Worm (Caenorhabditis elegans): ENCODE data around the gene pola-1.

DNA sequence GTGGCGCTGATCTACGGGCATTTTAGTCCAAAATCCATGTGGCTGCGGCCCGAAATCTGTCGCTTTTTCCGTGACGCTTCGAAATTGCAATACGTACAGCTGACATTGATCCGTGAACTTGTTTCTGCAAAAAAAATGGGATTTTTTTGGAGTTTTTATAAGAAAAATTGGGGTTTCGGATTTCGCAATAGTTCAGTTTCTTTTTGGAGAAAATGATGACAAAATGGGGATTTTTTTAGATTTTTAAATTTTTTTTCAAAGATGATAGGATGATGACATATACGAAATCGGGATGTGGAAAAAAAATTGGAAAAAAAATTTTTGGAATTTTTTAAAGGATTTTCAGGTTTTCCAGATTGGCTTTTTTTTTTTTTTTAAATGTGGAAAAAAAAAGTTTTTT is 41.0 kb upstream of the pola-1 start:
- TF ChIP-seq ceh-82 (tag; optimal IDR thresholded peaks at IDR 0.05): no peak
- TF ChIP-seq ztf-4 (tag; optimal IDR thresholded peaks at IDR 0.05): no peak
- no peak for TF ChIP-seq snpc-4 (tag; optimal IDR thresholded peaks at IDR 0.05)
- no peak for TF ChIP-seq jun-1 (tag; optimal IDR thresholded peaks at IDR 0.05)
- TF ChIP-seq ZK546.5 (tag; optimal IDR thresholded peaks at IDR 0.05): no peak
- TF ChIP-seq fos-1 (tag; optimal IDR thresholded peaks at IDR 0.05): no peak
- no peak for TF ChIP-seq unc-62 (GFP tag; optimal IDR thresholded peaks at IDR 0.05)
- TF ChIP-seq ceh-16 (tag; optimal IDR thresholded peaks at IDR 0.05): no peak
- no peak for TF ChIP-seq lin-39 (tag; optimal IDR thresholded peaks at IDR 0.05)
- no peak for TF ChIP-seq nhr-11 (tag; optimal IDR thresholded peaks at IDR 0.05)
- no peak for TF ChIP-seq mdl-1 (tag; optimal IDR thresholded peaks at IDR 0.05)
- TF ChIP-seq nhr-77 (tag; optimal IDR thresholded peaks at IDR 0.05): no peak

Data from whole organism, L3 larva.